Worm (Caenorhabditis elegans) whole organism, young adult: ENCODE measurements around the gene ugt-29.

Experiments
- C17E4.6 ChIP-seq: fragments of 200-800 bp; sonication (Bioruptor generic); IDR thresholded peaks from 2 replicates; pipeline ENCODE4 v1.3.6; 2022; ENCODE audit warnings: missing genetic modification reagents, missing genetic modification characterization, missing compliant biosample characterization
- aptf-3 ChIP-seq: fragments of 200-800 bp; sonication (Bioruptor generic); IDR thresholded peaks from 2 replicates; pipeline ENCODE4 v1.3.6; 2022; ENCODE audit warnings: missing genetic modification characterization, missing compliant biosample characterization
- atf-7 ChIP-seq: sonication (generic microtip); optimal IDR thresholded peaks from 2 replicates; lab custom pipeline; 2017; ENCODE audit warnings: mild to moderate bottlenecking, missing genetic modification characterization, missing compliant biosample characterization
- attf-3 ChIP-seq: fragments of 200-800 bp; sonication (Bioruptor generic); conservative IDR thresholded peaks from 2 replicates; pipeline ENCODE4 v1.3.6; 2022; ENCODE audit warnings: missing genetic modification reagents, missing genetic modification characterization, missing compliant biosample characterization
- bed-1 ChIP-seq: fragments of 200-800 bp; sonication (Bioruptor generic); IDR thresholded peaks from 2 replicates; pipeline ENCODE4 v1.3.6; 2022; ENCODE audit warnings: missing genetic modification reagents, missing genetic modification characterization, missing compliant biosample characterization
- dpff-1 ChIP-seq: sonication (generic microtip); optimal IDR thresholded peaks from 2 replicates; lab custom pipeline; 2017; ENCODE audit warnings: mild to moderate bottlenecking, missing genetic modification characterization, missing compliant biosample characterization
- gei-17 ChIP-seq: fragments of 200-800 bp; sonication (Bioruptor generic); optimal IDR thresholded peaks from 2 replicates; lab custom pipeline; 2018; ENCODE audit warnings: mild to moderate bottlenecking, missing genetic modification characterization, missing compliant biosample characterization
- nhr-120 ChIP-seq: fragments of 200-800 bp; sonication (Bioruptor generic); IDR thresholded peaks from 2 replicates; pipeline ENCODE4 v1.3.6; 2022; ENCODE audit warnings: missing genetic modification characterization, missing compliant biosample characterization
- pbrm-1 ChIP-seq: fragments of 200-800 bp; sonication (Bioruptor generic); IDR thresholded peaks from 2 replicates; pipeline ENCODE4 v1.3.6; 2022; ENCODE audit warnings: missing genetic modification reagents, missing genetic modification characterization, missing compliant biosample characterization
- rcor-1 ChIP-seq: fragments of 200-800 bp; sonication (Bioruptor generic); IDR thresholded peaks from 2 replicates; pipeline ENCODE4 v1.3.6; 2022; ENCODE audit warnings: missing genetic modification reagents, missing genetic modification characterization, missing compliant biosample characterization
- snpc-4 ChIP-seq, 5 experiments: fragments of 150-350 bp in 1 of 5; sonication (generic microtip) in 4 of 5; optimal IDR thresholded peaks; 2 replicates each; lab custom pipeline; 2014 to 2018; ENCODE audit warnings: missing genetic modification characterization in 5 of 5, missing biosample characterization in 3 of 5, antibody characterized with exemption in 2 of 5, mild to moderate bottlenecking in 2 of 5, missing compliant biosample characterization in 2 of 5, missing genotype in 2 of 5, moderate library complexity in 2 of 5, missing genetic modification reagents in 1 of 5
- unc-62 ChIP-seq: fragments of 150-350 bp; optimal IDR thresholded peaks from 2 replicates; lab custom pipeline; 2014; ENCODE audit warnings: missing biosample characterization, missing genetic modification reagents, missing genetic modification characterization

- TF ChIP-seq nhr-120 (no peak), aptf-3 (GFP tag; lab: Robert Waterston, UW) (no peak), atf-7 (tag; lab: Kevin White, UChicago) (no peak), dpff-1 (tag; lab: Kevin White, UChicago) (no peak), bed-1 (GFP tag; lab: Robert Waterston, UW) (no peak), gei-17 (GFP tag; lab: Kevin White, UChicago) (no peak), snpc-4 (GFP tag; optimal IDR thresholded peaks at IDR 0.05; lab: Kevin White, UChicago) (no peak), snpc-4 (tag; optimal IDR thresholded peaks at IDR 0.05; lab: Kevin White, UChicago) (no peak), C17E4.6 (GFP tag; lab: Robert Waterston, UW) (no peak), unc-62 (GFP tag; lab: Kevin White, UChicago) (no peak), pbrm-1 (no peak), rcor-1 (GFP tag; lab: Robert Waterston, UW) (no peak), attf-3 (no peak)
Measured at ce11 chrV:699051-699450, 338 bp downstream of the ugt-29 start.
